Fruit fly (Drosophila melanogaster) whole organism, pupa: ENCODE data around the gene Dph4.

Experiments used
- CG15710 ChIP-seq: fragments of 200-800 bp; sonication (Bioruptor generic); optimal IDR thresholded peaks from 2 replicates; lab custom pipeline; 2018; ENCODE audit warnings: missing biosample characterization, mild to moderate bottlenecking, missing genetic modification characterization, moderate library complexity
- CG34367 ChIP-seq: fragments of 200-800 bp; sonication (Bioruptor generic); optimal IDR thresholded peaks from 2 replicates; lab custom pipeline; 2018; ENCODE audit warnings: missing biosample characterization, mild to moderate bottlenecking, missing genetic modification characterization
- CG4496 ChIP-seq: fragments of 200-800 bp; sonication (Bioruptor generic); IDR thresholded peaks from 3 replicates; pipeline ENCODE4 v1.3.6; 2022; ENCODE audit warnings: missing biosample characterization, missing genetic modification characterization
- CG8159 ChIP-seq: fragments of 200-800 bp; sonication (Bioruptor generic); optimal IDR thresholded peaks from 3 replicates; lab custom pipeline; 2018; ENCODE audit warnings: missing biosample characterization, mild to moderate bottlenecking, missing genetic modification characterization, moderate library complexity
- CG8301 ChIP-seq: fragments of 200-800 bp; sonication (Bioruptor generic); optimal IDR thresholded peaks from 2 replicates; lab custom pipeline; 2018; ENCODE audit warnings: missing biosample characterization, mild to moderate bottlenecking, missing genetic modification characterization
- CG9948 ChIP-seq: fragments of 200-800 bp; sonication (Bioruptor generic); optimal IDR thresholded peaks from 2 replicates; lab custom pipeline; 2018; ENCODE audit warnings: missing biosample characterization, mild to moderate bottlenecking, missing genetic modification characterization, moderate library complexity
- EcR ChIP-seq: fragments of 200-800 bp; sonication (Bioruptor generic); optimal IDR thresholded peaks from 3 replicates; lab custom pipeline; 2019; ENCODE audit warnings: missing biosample characterization, missing genetic modification characterization, mild to moderate bottlenecking, moderate library complexity, missing genetic modification reagents
- Pif1B ChIP-seq: fragments of 200-800 bp; sonication (Bioruptor generic); optimal IDR thresholded peaks from 3 replicates; lab custom pipeline; 2016; ENCODE audit warnings: missing biosample characterization, missing genetic modification characterization
- Snoo ChIP-seq: fragments of 200-800 bp; sonication (Bioruptor generic); optimal IDR thresholded peaks from 3 replicates; lab custom pipeline; 2017; ENCODE audit warnings: missing biosample characterization, mild to moderate bottlenecking, missing genetic modification characterization, inconsistent platforms
- gl ChIP-seq: fragments of 200-800 bp; sonication (Bioruptor generic); optimal IDR thresholded peaks from 2 replicates; lab custom pipeline; 2018; ENCODE audit warnings: missing biosample characterization, mild to moderate bottlenecking, missing genetic modification characterization
- rn ChIP-seq: fragments of 200-800 bp; sonication (Bioruptor generic); IDR thresholded peaks from 2 replicates; pipeline ENCODE4 v1.3.6; 2022; ENCODE audit warnings: missing biosample characterization, missing genetic modification characterization

dm6 chr3R:5654692-5655181, 30.8 kb upstream of the Dph4 start, which contains the start of the genes elm and MED27:
- peak; percentile 88 for TF ChIP-seq CG4496 (GFP tag; lab: Robert Waterston, UW)
- TF ChIP-seq CG8301: peak; percentile 74
- TF ChIP-seq Pif1B (GFP tag; lab: Kevin White, UChicago): peak; percentile 73
- TF ChIP-seq CG9948 (tag; lab: Kevin White, UChicago): peak; percentile 83
- peak; percentile 90 for TF ChIP-seq CG15710
- TF ChIP-seq rn (GFP tag; lab: Robert Waterston, UW): peak; percentile 85
- TF ChIP-seq CG8159 (tag; lab: Kevin White, UChicago): peak; percentile 89
- TF ChIP-seq gl: peak; percentile 67
- TF ChIP-seq EcR (GFP tag; lab: Kevin White, UChicago): peak; percentile 12
- peak; percentile 84 for TF ChIP-seq Snoo (tag; lab: Kevin White, UChicago)
- TF ChIP-seq CG34367 (tag; lab: Kevin White, UChicago): peak; percentile 81
